Worm (Caenorhabditis elegans) whole organism, young adult: ENCODE measurements around the gene K10G6.5.

Experiments used
- B0019.2 ChIP-seq: fragments of 200-800 bp; sonication (Bioruptor generic); conservative IDR thresholded peaks from 2 replicates; pipeline ENCODE4 v1.3.6; 2022; ENCODE audit warnings: missing genetic modification reagents, missing genetic modification characterization, missing compliant biosample characterization
- B0261.1 ChIP-seq: sonication (generic microtip); optimal IDR thresholded peaks from 2 replicates; lab custom pipeline; 2016; ENCODE audit warnings: mild to moderate bottlenecking, missing genetic modification characterization, moderate library complexity, missing compliant biosample characterization
- B0336.3 ChIP-seq: fragments of 200-800 bp; sonication (Bioruptor generic); IDR thresholded peaks from 2 replicates; pipeline ENCODE4 v1.3.6; 2022; ENCODE audit warnings: missing genetic modification characterization, missing compliant biosample characterization
- C06A6.2 ChIP-seq: fragments of 200-800 bp; sonication (Bioruptor generic); conservative IDR thresholded peaks from 2 replicates; pipeline ENCODE4 v1.3.6; 2022; ENCODE audit warnings: missing genetic modification characterization, missing compliant biosample characterization
- D2030.7 ChIP-seq: fragments of 200-800 bp; sonication (Bioruptor generic); IDR thresholded peaks from 2 replicates; pipeline ENCODE4 v1.3.6; 2022; ENCODE audit warnings: missing genetic modification reagents, missing genetic modification characterization, missing compliant biosample characterization
- F37B4.10 ChIP-seq: fragments of 200-800 bp; sonication (Bioruptor generic); IDR thresholded peaks from 2 replicates; pipeline ENCODE4 v1.3.6; 2022; ENCODE audit warnings: missing genetic modification characterization, missing compliant biosample characterization
- F57C9.4 ChIP-seq: sonication (generic microtip); optimal IDR thresholded peaks from 2 replicates; lab custom pipeline; 2017; ENCODE audit warnings: mild to moderate bottlenecking, missing genetic modification characterization, missing compliant biosample characterization
- T26A5.8 ChIP-seq: sonication (generic microtip); optimal IDR thresholded peaks from 2 replicates; lab custom pipeline; 2016; ENCODE audit warnings: missing genetic modification characterization, missing compliant biosample characterization
- Y56A3A.18 ChIP-seq: fragments of 200-800 bp; sonication (Bioruptor generic); IDR thresholded peaks from 2 replicates; pipeline ENCODE4 v1.3.6; 2022; ENCODE audit warnings: missing genetic modification reagents, missing genetic modification characterization, missing compliant biosample characterization
- Y79H2A.3 ChIP-seq: fragments of 200-800 bp; sonication (Bioruptor generic); conservative IDR thresholded peaks from 2 replicates; pipeline ENCODE4 v1.3.6; 2022; ENCODE audit warnings: missing genetic modification reagents, missing genetic modification characterization, missing compliant biosample characterization
- ZK185.1 ChIP-seq: sonication (generic microtip); optimal IDR thresholded peaks from 2 replicates; lab custom pipeline; 2016; ENCODE audit warnings: mild to moderate bottlenecking, missing genetic modification characterization, missing compliant biosample characterization; ENCODE audit not compliant: poor library complexity, severe bottlenecking
- akir-1 ChIP-seq: fragments of 200-800 bp; sonication (Bioruptor generic); optimal IDR thresholded peaks from 2 replicates; lab custom pipeline; 2018; ENCODE audit warnings: mild to moderate bottlenecking, missing genetic modification characterization, moderate library complexity, missing compliant biosample characterization
- aptf-3 ChIP-seq: fragments of 200-800 bp; sonication (Bioruptor generic); IDR thresholded peaks from 2 replicates; pipeline ENCODE4 v1.3.6; 2022; ENCODE audit warnings: missing genetic modification characterization, missing compliant biosample characterization
- attf-6 ChIP-seq: fragments of 200-800 bp; sonication (Bioruptor generic); IDR thresholded peaks from 2 replicates; pipeline ENCODE4 v1.3.6; 2022; ENCODE audit warnings: missing genetic modification reagents, missing genetic modification characterization, missing compliant biosample characterization
- bed-2 ChIP-seq: fragments of 200-800 bp; sonication (Bioruptor generic); IDR thresholded peaks from 2 replicates; pipeline ENCODE4 v1.3.6; 2022; ENCODE audit warnings: missing genetic modification reagents, missing genetic modification characterization, missing compliant biosample characterization
- cebp-1 ChIP-seq, 2 experiments: fragments of 200-800 bp in 1 of 2; sonication (Bioruptor generic) in 1 of 2; sonication (generic microtip) in 1 of 2; IDR thresholded peaks in 1 of 2; optimal IDR thresholded peaks in 1 of 2; 2 replicates each; pipeline versions ENCODE4 v1.3.6 to Lab custom; 2017 to 2022; ENCODE audit warnings: missing compliant biosample characterization in 2 of 2, missing genetic modification characterization in 2 of 2, mild to moderate bottlenecking in 1 of 2, missing genetic modification reagents in 1 of 2, moderate library complexity in 1 of 2
- ceh-100 ChIP-seq: fragments of 200-800 bp; sonication (Bioruptor generic); IDR thresholded peaks from 2 replicates; pipeline ENCODE4 v1.3.6; 2022; ENCODE audit warnings: missing genetic modification reagents, missing genetic modification characterization, missing compliant biosample characterization
- ceh-27 ChIP-seq: fragments of 200-800 bp; sonication (Bioruptor generic); optimal IDR thresholded peaks from 2 replicates; lab custom pipeline; 2018; ENCODE audit warnings: mild to moderate bottlenecking, missing genetic modification characterization, moderate library complexity, missing compliant biosample characterization
- ceh-91 ChIP-seq: fragments of 200-800 bp; sonication (Bioruptor generic); IDR thresholded peaks from 2 replicates; pipeline ENCODE4 v1.3.6; 2022; ENCODE audit warnings: missing genetic modification reagents, missing genetic modification characterization, missing compliant biosample characterization
- chd-7 ChIP-seq: sonication (generic microtip); optimal IDR thresholded peaks from 2 replicates; lab custom pipeline; 2016; ENCODE audit warnings: mild to moderate bottlenecking, missing genetic modification characterization, moderate library complexity, missing compliant biosample characterization
- dox-1 ChIP-seq: fragments of 200-800 bp; sonication (Bioruptor generic); IDR thresholded peaks from 2 replicates; pipeline ENCODE4 v1.3.6; 2022; ENCODE audit warnings: missing genetic modification reagents, missing genetic modification characterization, missing compliant biosample characterization
- dpff-1 ChIP-seq: sonication (generic microtip); optimal IDR thresholded peaks from 2 replicates; lab custom pipeline; 2017; ENCODE audit warnings: mild to moderate bottlenecking, missing genetic modification characterization, missing compliant biosample characterization
- efl-1 ChIP-seq: fragments of 150-350 bp; optimal IDR thresholded peaks from 2 replicates; lab custom pipeline; 2014; ENCODE audit warnings: missing biosample characterization, missing genetic modification reagents, missing genetic modification characterization
- gei-17 ChIP-seq: fragments of 200-800 bp; sonication (Bioruptor generic); optimal IDR thresholded peaks from 2 replicates; lab custom pipeline; 2018; ENCODE audit warnings: mild to moderate bottlenecking, missing genetic modification characterization, missing compliant biosample characterization
- lag-1 ChIP-seq: fragments of 200-800 bp; sonication (Bioruptor generic); IDR thresholded peaks from 2 replicates; pipeline ENCODE4 v1.3.6; 2022; ENCODE audit warnings: missing genetic modification reagents, missing genetic modification characterization, missing compliant biosample characterization
- madf-6 ChIP-seq: fragments of 200-800 bp; sonication (Bioruptor generic); IDR thresholded peaks from 2 replicates; pipeline ENCODE4 v1.3.6; 2022; ENCODE audit warnings: missing genetic modification reagents, missing genetic modification characterization, missing compliant biosample characterization
- mel-28 ChIP-seq: sonication (generic microtip); optimal IDR thresholded peaks from 2 replicates; lab custom pipeline; 2016; ENCODE audit warnings: borderline replicate concordance, mild to moderate bottlenecking, missing genetic modification characterization, missing compliant biosample characterization
- nfyb-1 ChIP-seq: fragments of 200-800 bp; sonication (Bioruptor generic); IDR thresholded peaks from 2 replicates; pipeline ENCODE4 v1.3.6; 2022; ENCODE audit warnings: missing genetic modification reagents, missing genetic modification characterization, missing compliant biosample characterization
- nhr-80 ChIP-seq: sonication (generic microtip); optimal IDR thresholded peaks from 2 replicates; lab custom pipeline; 2016; ENCODE audit warnings: missing genetic modification characterization, missing compliant biosample characterization
- pha-4 ChIP-seq: fragments of 150-350 bp; sonication (generic microtip); optimal IDR thresholded peaks from 2 replicates; lab custom pipeline; 2014; ENCODE audit warnings: missing biosample characterization, missing genetic modification reagents, missing genetic modification characterization
- rec-8 ChIP-seq, 2 experiments: sonication (generic microtip); optimal IDR thresholded peaks; 2 replicates each; lab custom pipeline; 2016; ENCODE audit warnings: mild to moderate bottlenecking in 2 of 2, missing genetic modification characterization in 2 of 2, missing genetic modification reagents in 2 of 2, missing genotype in 2 of 2, missing biosample characterization in 1 of 2, missing compliant biosample characterization in 1 of 2, moderate library complexity in 1 of 2
- repo-1 ChIP-seq: sonication (generic microtip); optimal IDR thresholded peaks from 2 replicates; lab custom pipeline; 2017; ENCODE audit warnings: mild to moderate bottlenecking, missing genetic modification characterization, missing compliant biosample characterization
- sea-2 ChIP-seq: fragments of 200-800 bp; sonication (Bioruptor generic); IDR thresholded peaks from 2 replicates; pipeline ENCODE4 v1.3.6; 2022; ENCODE audit warnings: missing genetic modification characterization, missing compliant biosample characterization
- snpc-1.3 ChIP-seq: sonication (generic microtip); optimal IDR thresholded peaks from 2 replicates; lab custom pipeline; 2017; ENCODE audit warnings: missing genetic modification characterization, mild to moderate bottlenecking, missing compliant biosample characterization, antibody characterized with exemption, moderate library complexity, missing genotype, missing genetic modification reagents; ENCODE audit not compliant: insufficient read depth
- snpc-3.4 ChIP-seq: sonication (generic microtip); optimal IDR thresholded peaks from 2 replicates; lab custom pipeline; 2017; ENCODE audit warnings: missing genetic modification characterization, mild to moderate bottlenecking, missing compliant biosample characterization, antibody characterized with exemption, moderate library complexity, missing genotype, missing genetic modification reagents
- somi-1 ChIP-seq: fragments of 200-800 bp; sonication (Bioruptor generic); optimal IDR thresholded peaks from 2 replicates; lab custom pipeline; 2018; ENCODE audit warnings: mild to moderate bottlenecking, missing genetic modification characterization, missing compliant biosample characterization
- unc-130 ChIP-seq: sonication (generic microtip); optimal IDR thresholded peaks from 2 replicates; lab custom pipeline; 2016; ENCODE audit warnings: missing genetic modification reagents, missing genetic modification characterization, missing compliant biosample characterization
- ztf-28 ChIP-seq: fragments of 200-800 bp; sonication (Bioruptor generic); IDR thresholded peaks from 2 replicates; pipeline ENCODE4 v1.3.6; 2022; ENCODE audit warnings: missing genetic modification reagents, missing genetic modification characterization, missing compliant biosample characterization

K10G6.5 gene

ce11 chrII:3952967-3953366 lies 34.1 kb upstream of the K10G6.5 start:
- no peak for TF ChIP-seq B0261.1
- no peak for TF ChIP-seq gei-17 (GFP tag; lab: Kevin White, UChicago)
- no peak for TF ChIP-seq cebp-1 (GFP tag; IDR thresholded peaks at IDR 0.05; lab: Robert Waterston, UW)
- peak; percentile 3 for TF ChIP-seq cebp-1 (tag; optimal IDR thresholded peaks at IDR 0.05; lab: Kevin White, UChicago)

- TF ChIP-seq ceh-100 (GFP tag; lab: Robert Waterston, UW): no peak
- TF ChIP-seq ceh-91: no peak
- TF ChIP-seq nhr-80 (tag; lab: Kevin White, UChicago): peak; percentile 46
Measured at ce11 chrII:3954018-3954417, 33.0 kb upstream of the K10G6.5 start.

ce11 chrII:3954838-3955237 lies 32.2 kb upstream of the K10G6.5 start:
- TF ChIP-seq ztf-28 (GFP tag; lab: Robert Waterston, UW) (no peak), cebp-1 (GFP tag; IDR thresholded peaks at IDR 0.05; lab: Robert Waterston, UW) (no peak), cebp-1 (tag; optimal IDR thresholded peaks at IDR 0.05; lab: Kevin White, UChicago) (peak; percentile 4)

DNA sequence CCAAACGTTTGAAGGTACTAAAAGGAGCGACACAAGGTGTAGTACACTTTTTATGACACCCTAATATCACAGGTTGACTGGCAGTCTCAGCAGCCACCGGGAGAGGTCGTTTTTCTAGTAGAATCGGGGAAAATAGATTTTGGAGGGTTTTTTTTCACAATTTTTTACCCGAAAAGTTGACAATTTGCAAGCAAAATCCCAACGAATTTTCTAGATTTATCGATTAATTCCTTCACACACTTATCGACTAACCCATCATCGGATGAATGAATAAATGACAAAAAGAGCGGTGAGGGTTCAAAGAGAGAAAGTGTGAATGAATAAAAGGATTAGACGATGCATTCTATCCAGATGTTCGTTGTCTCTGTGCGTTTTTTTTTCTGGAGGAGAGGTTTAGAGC lies 31.1 kb upstream of the K10G6.5 start:
- TF ChIP-seq aptf-3 (GFP tag; lab: Robert Waterston, UW): no peak
- TF ChIP-seq snpc-3.4 (tag; lab: Kevin White, UChicago): no peak
- TF ChIP-seq repo-1 (tag; lab: Kevin White, UChicago): no peak
- no peak for TF ChIP-seq madf-6 (GFP tag; lab: Robert Waterston, UW)
- no peak for TF ChIP-seq F37B4.10
- TF ChIP-seq bed-2 (GFP tag; lab: Robert Waterston, UW): no peak
- no peak for TF ChIP-seq B0336.3 (GFP tag; lab: Robert Waterston, UW)
- no peak for TF ChIP-seq dpff-1 (tag; lab: Kevin White, UChicago)
- TF ChIP-seq chd-7 (tag; lab: Kevin White, UChicago): no peak
- TF ChIP-seq mel-28 (tag; lab: Kevin White, UChicago): no peak
- TF ChIP-seq pha-4 (tag; lab: Kevin White, UChicago): no peak
- no peak for TF ChIP-seq unc-130 (GFP tag; lab: Kevin White, UChicago)
- no peak for TF ChIP-seq ZK185.1
- TF ChIP-seq Y79H2A.3 (GFP tag; lab: Robert Waterston, UW): no peak
- TF ChIP-seq D2030.7 (GFP tag; lab: Robert Waterston, UW): no peak
- TF ChIP-seq Y56A3A.18 (GFP tag; lab: Robert Waterston, UW): no peak

ce11 chrII:3956744-3957143 lies 30.3 kb upstream of the K10G6.5 start:
- no peak for TF ChIP-seq B0336.3 (GFP tag; lab: Robert Waterston, UW)
- no peak for TF ChIP-seq chd-7 (tag; lab: Kevin White, UChicago)
- peak; percentile 51 for TF ChIP-seq somi-1 (GFP tag; lab: Kevin White, UChicago)
- TF ChIP-seq, all 124 proteins: peak for 1

DNA sequence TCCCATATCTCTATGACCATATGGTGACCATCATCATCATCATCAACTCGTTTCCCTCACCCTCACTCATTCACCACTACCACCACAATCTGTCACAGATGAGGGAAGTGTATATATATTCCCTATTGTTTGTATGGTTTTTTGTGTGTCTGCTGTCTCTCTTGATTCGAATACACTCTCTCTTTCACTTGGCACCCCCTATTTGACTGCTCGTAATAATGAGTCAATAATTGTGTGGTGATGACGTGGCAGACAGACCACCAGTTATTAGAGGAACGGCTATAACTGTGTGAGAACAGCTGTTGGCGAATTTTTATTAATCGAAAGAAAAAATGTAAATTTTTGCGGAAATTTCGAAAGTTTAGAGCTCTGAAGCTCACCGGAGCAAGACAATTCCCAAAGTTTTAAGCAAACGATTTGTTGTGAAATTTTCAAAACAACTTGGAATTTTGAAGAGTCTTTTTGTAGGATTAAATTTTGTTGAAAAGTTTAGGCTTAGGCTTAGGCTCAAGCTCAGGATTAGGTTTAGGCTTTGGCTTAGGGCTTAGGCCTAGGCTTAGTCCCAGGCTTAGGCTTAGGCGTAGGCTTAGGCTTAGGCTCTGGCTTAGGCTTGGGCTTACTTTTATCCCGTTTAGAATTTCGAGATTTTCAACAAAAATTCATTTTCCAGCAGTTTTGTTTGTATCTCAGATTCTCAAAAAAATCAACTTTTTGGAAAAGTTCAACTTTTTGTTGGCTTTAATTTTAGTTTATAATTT lies 29.4 kb upstream of the K10G6.5 start:
- no peak for TF ChIP-seq efl-1 (GFP tag; lab: Kevin White, UChicago)
- TF ChIP-seq ceh-27 (GFP tag; lab: Kevin White, UChicago): no peak
- no peak for TF ChIP-seq attf-6 (GFP tag; lab: Robert Waterston, UW)
- no peak for TF ChIP-seq rec-8 (tag; optimal IDR thresholded peaks at IDR 0.05; lab: Kevin White, UChicago)
- no peak for TF ChIP-seq lag-1 (GFP tag; lab: Robert Waterston, UW)
- no peak for TF ChIP-seq B0019.2 (GFP tag; lab: Robert Waterston, UW)
- peak; percentile 52; the same call in 1 of the 2 replicates for TF ChIP-seq sea-2
- 0 out of 2 replicates have a peak, but pooled peaks have one; percentile 17 for TF ChIP-seq nfyb-1 (GFP tag; lab: Robert Waterston, UW)
- TF ChIP-seq dox-1 (GFP tag; lab: Robert Waterston, UW): no peak
- TF ChIP-seq D2030.7 (GFP tag; lab: Robert Waterston, UW): no peak
- TF ChIP-seq C06A6.2: no peak
- no peak for TF ChIP-seq F57C9.4 (tag; lab: Kevin White, UChicago)
- TF ChIP-seq akir-1 (GFP tag; lab: Kevin White, UChicago): no peak
- TF ChIP-seq snpc-1.3 (tag; lab: Kevin White, UChicago): no peak
- TF ChIP-seq T26A5.8: no peak
- no peak for TF ChIP-seq F37B4.10
